Fruit fly (Drosophila melanogaster) whole organism, embryonic: Measurements from ENCODE around the gene Desat2.

Experiments
- Asciz ChIP-seq: fragments of 200-800 bp; sonication (Bioruptor generic); optimal IDR thresholded peaks from 2 replicates; lab custom pipeline; 2017; ENCODE audit warnings: missing biosample characterization, mild to moderate bottlenecking, missing genetic modification characterization, missing genetic modification reagents
- Atf3 ChIP-seq: fragments of 200-800 bp; sonication (Bioruptor generic); optimal IDR thresholded peaks from 3 replicates; lab custom pipeline; 2016; ENCODE audit warnings: missing biosample characterization, missing genetic modification characterization
- Bgb ChIP-seq: fragments of 200-800 bp; sonication (Bioruptor generic); IDR thresholded peaks from 2 replicates; pipeline ENCODE4 v1.3.6; 2022; ENCODE audit warnings: missing biosample characterization, missing genetic modification characterization; ENCODE audit not compliant: partially characterized antibody
- CG10543 ChIP-seq: fragments of 200-800 bp; sonication (Bioruptor generic); optimal IDR thresholded peaks from 3 replicates; lab custom pipeline; 2017; ENCODE audit warnings: missing biosample characterization, mild to moderate bottlenecking, missing genetic modification characterization, moderate library complexity
- CG11398 ChIP-seq: fragments of 200-800 bp; sonication (Bioruptor generic); optimal IDR thresholded peaks from 2 replicates; lab custom pipeline; 2016; ENCODE audit warnings: missing biosample characterization, missing genetic modification characterization
- CG11696 ChIP-seq: fragments of 200-800 bp; sonication (Bioruptor generic); IDR thresholded peaks from 2 replicates; pipeline ENCODE4 v1.3.6; 2022; ENCODE audit warnings: missing biosample characterization, missing genetic modification characterization
- CG12219 ChIP-seq: fragments of 200-800 bp; sonication (Bioruptor generic); optimal IDR thresholded peaks from 3 replicates; lab custom pipeline; 2018; ENCODE audit warnings: missing biosample characterization, mild to moderate bottlenecking, missing genetic modification characterization
- CG13624 ChIP-seq: fragments of 200-800 bp; sonication (Bioruptor generic); optimal IDR thresholded peaks from 2 replicates; lab custom pipeline; 2016; ENCODE audit warnings: missing biosample characterization, missing genetic modification characterization
- CG1647 ChIP-seq: fragments of 200-800 bp; sonication (Bioruptor generic); optimal IDR thresholded peaks from 3 replicates; lab custom pipeline; 2016; ENCODE audit warnings: missing biosample characterization, missing genetic modification characterization
- CG16779 ChIP-seq: fragments of 200-800 bp; sonication (Bioruptor generic); IDR thresholded peaks from 2 replicates; pipeline ENCODE4 v1.3.6; 2022; ENCODE audit warnings: missing biosample characterization, missing genetic modification characterization
- CG17612 ChIP-seq: fragments of 200-800 bp; sonication (Bioruptor generic); IDR thresholded peaks from 2 replicates; pipeline ENCODE4 v1.3.6; 2022; ENCODE audit warnings: missing biosample characterization, missing genetic modification characterization
- CG1832 ChIP-seq: fragments of 200-800 bp; sonication (Bioruptor generic); optimal IDR thresholded peaks from 2 replicates; lab custom pipeline; 2017; ENCODE audit warnings: missing biosample characterization, mild to moderate bottlenecking, missing genetic modification characterization, inconsistent platforms
- CG2875 ChIP-seq: fragments of 200-800 bp; sonication (Bioruptor generic); optimal IDR thresholded peaks from 2 replicates; lab custom pipeline; 2017; ENCODE audit warnings: missing biosample characterization, mild to moderate bottlenecking, missing genetic modification characterization, missing genetic modification reagents
- CG3281 ChIP-seq: fragments of 200-800 bp; sonication (Bioruptor generic); optimal IDR thresholded peaks from 3 replicates; lab custom pipeline; 2017; ENCODE audit warnings: missing biosample characterization, mild to moderate bottlenecking, missing genetic modification characterization
- CG33557 ChIP-seq: fragments of 200-800 bp; sonication (Bioruptor generic); optimal IDR thresholded peaks from 2 replicates; lab custom pipeline; 2019; ENCODE audit warnings: missing biosample characterization, mild to moderate bottlenecking, missing genetic modification characterization, moderate library complexity
- CG4854 ChIP-seq: fragments of 200-800 bp; sonication (Bioruptor generic); optimal IDR thresholded peaks from 2 replicates; lab custom pipeline; 2016; ENCODE audit warnings: missing biosample characterization, missing genetic modification characterization, inconsistent platforms
- CG8281 ChIP-seq: fragments of 200-800 bp; sonication (Bioruptor generic); optimal IDR thresholded peaks from 2 replicates; lab custom pipeline; 2018; ENCODE audit warnings: missing biosample characterization, mild to moderate bottlenecking, missing genetic modification characterization, moderate library complexity
- CHES-1-like ChIP-seq: fragments of 200-800 bp; sonication (Bioruptor generic); optimal IDR thresholded peaks from 2 replicates; lab custom pipeline; 2016; ENCODE audit warnings: missing biosample characterization, missing genetic modification characterization
- D19A ChIP-seq: fragments of 200-800 bp; optimal IDR thresholded peaks from 3 replicates; lab custom pipeline; 2019; ENCODE audit warnings: missing biosample characterization, mild to moderate bottlenecking, missing genetic modification characterization, moderate library complexity
- Dll ChIP-seq: fragments of 200-800 bp; sonication (Bioruptor generic); IDR thresholded peaks from 4 replicates; pipeline ENCODE4 v1.3.6; 2022; ENCODE audit warnings: missing biosample characterization, missing genetic modification characterization; ENCODE audit not compliant: partially characterized antibody
- Eip74EF ChIP-seq, 2 experiments: fragments of 200-800 bp in 1 of 2; fragments of >200 bp in 1 of 2; sonication (Bioruptor generic) in 1 of 2; optimal IDR thresholded peaks; 2 replicates each; lab custom pipeline; 2017 to 2019; ENCODE audit warnings: missing biosample characterization in 2 of 2, missing genetic modification characterization in 2 of 2, mild to moderate bottlenecking in 1 of 2, moderate library complexity in 1 of 2
- HLH4C ChIP-seq: fragments of 200-800 bp; sonication (Bioruptor generic); IDR thresholded peaks from 3 replicates; pipeline ENCODE4 v1.3.6; 2022; ENCODE audit warnings: missing biosample characterization, missing genetic modification characterization; ENCODE audit not compliant: partially characterized antibody
- Jarid2 ChIP-seq: fragments of 200-800 bp; sonication (Bioruptor generic); optimal IDR thresholded peaks from 3 replicates; lab custom pipeline; 2017; ENCODE audit warnings: mild to moderate bottlenecking, missing biosample characterization, missing genetic modification reagents, missing genetic modification characterization
- Nf-YC ChIP-seq: fragments of 200-800 bp; optimal IDR thresholded peaks from 3 replicates; lab custom pipeline; 2019; ENCODE audit warnings: missing biosample characterization, mild to moderate bottlenecking, missing genetic modification characterization, moderate library complexity
- Rfx ChIP-seq: fragments of 200-800 bp; sonication (Bioruptor generic); IDR thresholded peaks from 2 replicates; pipeline ENCODE4 v1.3.6; 2022; ENCODE audit warnings: missing biosample characterization, missing genetic modification characterization
- Sox100B ChIP-seq: fragments of 200-800 bp; sonication (Bioruptor generic); optimal IDR thresholded peaks from 3 replicates; lab custom pipeline; 2018; ENCODE audit warnings: missing biosample characterization, mild to moderate bottlenecking, missing genetic modification characterization
- TFAM ChIP-seq: fragments of 200-800 bp; sonication (Bioruptor generic); optimal IDR thresholded peaks from 2 replicates; lab custom pipeline; 2017; ENCODE audit warnings: missing biosample characterization, missing genetic modification characterization, inconsistent platforms
- Tbp ChIP-seq: fragments of >200 bp; optimal IDR thresholded peaks from 2 replicates; lab custom pipeline; 2018; ENCODE audit warnings: missing biosample characterization, missing genetic modification characterization
- Vsx1 ChIP-seq: fragments of 200-800 bp; sonication (Bioruptor generic); optimal IDR thresholded peaks from 2 replicates; lab custom pipeline; 2017; ENCODE audit warnings: missing biosample characterization, mild to moderate bottlenecking, missing genetic modification characterization, missing genetic modification reagents
- aop ChIP-seq: fragments of 200-800 bp; sonication (Bioruptor generic); IDR thresholded peaks from 2 replicates; pipeline ENCODE4 v1.3.6; 2022; ENCODE audit warnings: missing biosample characterization, missing genetic modification characterization
- bigmax ChIP-seq: fragments of 200-800 bp; sonication (Bioruptor generic); optimal IDR thresholded peaks from 2 replicates; lab custom pipeline; 2018; ENCODE audit warnings: missing biosample characterization, mild to moderate bottlenecking, missing genetic modification characterization
- dmrt99B ChIP-seq: fragments of 200-800 bp; sonication (Bioruptor generic); optimal IDR thresholded peaks from 2 replicates; lab custom pipeline; 2018; ENCODE audit warnings: missing biosample characterization, mild to moderate bottlenecking, missing genetic modification characterization, moderate library complexity
- fd102C ChIP-seq: fragments of 200-800 bp; sonication (Bioruptor generic); optimal IDR thresholded peaks from 2 replicates; lab custom pipeline; 2018; ENCODE audit warnings: missing biosample characterization, mild to moderate bottlenecking, missing genetic modification characterization, moderate library complexity
- jing ChIP-seq: fragments of 200-800 bp; sonication (Bioruptor generic); optimal IDR thresholded peaks from 2 replicates; lab custom pipeline; 2018; ENCODE audit warnings: missing biosample characterization, mild to moderate bottlenecking, missing genetic modification characterization
- klu ChIP-seq: fragments of 200-800 bp; sonication (Bioruptor generic); IDR thresholded peaks from 2 replicates; pipeline ENCODE4 v1.3.6; 2022; ENCODE audit warnings: missing biosample characterization, missing genetic modification characterization
- knrl ChIP-seq: fragments of 200-800 bp; sonication (Bioruptor generic); IDR thresholded peaks from 3 replicates; pipeline ENCODE4 v1.3.6; 2022; ENCODE audit warnings: missing biosample characterization, missing genetic modification characterization; ENCODE audit not compliant: partially characterized antibody
- lov ChIP-seq, 2 experiments: fragments of 200-800 bp in 1 of 2; fragments of >200 bp in 1 of 2; sonication (Bioruptor generic) in 1 of 2; IDR thresholded peaks in 1 of 2; optimal IDR thresholded peaks in 1 of 2; 2 replicates in 1 of 2; 3 replicates in 1 of 2; pipeline versions ENCODE4 v1.3.6 to Lab custom; 2017 to 2022; ENCODE audit warnings: missing biosample characterization in 1 of 2, missing genetic modification characterization in 1 of 2
- otp ChIP-seq: fragments of 200-800 bp; sonication (Bioruptor generic); IDR thresholded peaks from 3 replicates; pipeline ENCODE4, ENCODE4 v1.3.6; 2022; ENCODE audit warnings: missing biosample characterization, missing genetic modification characterization
- p53 ChIP-seq: fragments of 200-800 bp; sonication (Bioruptor generic); optimal IDR thresholded peaks from 2 replicates; lab custom pipeline; 2016; ENCODE audit warnings: missing biosample characterization, missing genetic modification characterization
- pros ChIP-seq: fragments of 200-800 bp; sonication (Bioruptor generic); optimal IDR thresholded peaks from 3 replicates; lab custom pipeline; 2019; ENCODE audit warnings: missing biosample characterization, mild to moderate bottlenecking, missing genetic modification characterization, moderate library complexity
- pum ChIP-seq: fragments of 200-800 bp; sonication (Bioruptor generic); optimal IDR thresholded peaks from 2 replicates; lab custom pipeline; 2016; ENCODE audit warnings: missing biosample characterization, missing genetic modification characterization
- pzg ChIP-seq: fragments of 200-800 bp; sonication (Bioruptor generic); optimal IDR thresholded peaks from 3 replicates; lab custom pipeline; 2018; ENCODE audit warnings: missing biosample characterization, mild to moderate bottlenecking, missing genetic modification characterization, moderate library complexity
- repo ChIP-seq: fragments of 200-800 bp; sonication (Bioruptor generic); optimal IDR thresholded peaks from 2 replicates; lab custom pipeline; 2016; ENCODE audit warnings: missing biosample characterization, missing genetic modification characterization
- sc ChIP-seq, 3 experiments: fragments of >200 bp in 2 of 3; fragments of 200-800 bp in 1 of 3; sonication (Bioruptor generic) in 1 of 3; optimal IDR thresholded peaks; 2 replicates in 2 of 3; 3 replicates in 1 of 3; lab custom pipeline; 2017; ENCODE audit warnings: mild to moderate bottlenecking in 1 of 3, missing biosample characterization in 1 of 3, missing genetic modification characterization in 1 of 3, missing genetic modification reagents in 1 of 3
- sd ChIP-seq: fragments of 200-800 bp; sonication (Bioruptor generic); optimal IDR thresholded peaks from 3 replicates; lab custom pipeline; 2018; ENCODE audit warnings: missing biosample characterization, mild to moderate bottlenecking, missing genetic modification characterization, moderate library complexity
- sim ChIP-seq: fragments of 200-800 bp; sonication (Bioruptor generic); IDR thresholded peaks from 2 replicates; pipeline ENCODE4 v1.3.6; 2022; ENCODE audit warnings: missing biosample characterization, missing genetic modification characterization
- unc-4 ChIP-seq: fragments of 200-800 bp; sonication (Bioruptor generic); IDR thresholded peaks from 2 replicates; pipeline ENCODE4 v1.3.6; 2022; ENCODE audit warnings: missing biosample characterization, missing genetic modification characterization; ENCODE audit not compliant: partially characterized antibody
- usp ChIP-seq: fragments of >200 bp; optimal IDR thresholded peaks from 2 replicates; lab custom pipeline; 2017; ENCODE audit warnings: missing biosample characterization, missing genetic modification characterization

Gene Desat2

DNA sequence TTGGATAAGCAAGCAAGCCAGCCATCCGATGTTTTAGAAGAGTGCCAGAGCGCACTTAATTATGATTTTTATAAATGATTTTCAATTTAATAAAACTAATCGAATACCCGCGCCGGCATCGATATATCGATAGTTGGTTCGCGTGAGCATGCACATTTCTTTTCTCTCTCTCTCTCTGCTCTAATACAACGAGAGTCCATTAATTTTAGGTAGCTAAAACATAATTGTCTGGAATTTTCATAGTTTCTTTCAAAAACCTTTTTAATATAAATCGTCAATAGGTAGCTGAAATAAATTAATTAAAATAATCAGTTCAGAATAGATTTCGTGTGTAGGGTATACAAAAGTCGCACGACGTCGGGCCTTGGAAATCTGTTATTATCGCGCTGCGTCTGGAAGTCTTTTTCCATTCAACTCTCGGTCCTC, 12.9 kb downstream of the Desat2 start, which contains the start of gene CG18549 (continued):
- TF ChIP-seq sc (optimal IDR thresholded peaks at IDR 0.05; lab: Kevin White, UChicago) (no peak), sc (GFP tag; optimal IDR thresholded peaks at IDR 0.05; lab: Kevin White, UChicago) (peak; percentile 100), Tbp (GFP tag; lab: Kevin White, UChicago) (peak; percentile 35), Rfx (peak; percentile 100), aop (GFP tag; lab: Robert Waterston, UW) (peak; percentile 98), CG4854 (GFP tag; lab: Kevin White, UChicago) (peak; percentile 99), Dll (GFP tag; lab: Robert Waterston, UW) (peak; percentile 90), Eip74EF (GFP tag; optimal IDR thresholded peaks at IDR 0.05; lab: Kevin White, UChicago) (peak in 1 of 2 experiments; percentile 100), knrl (peak; percentile 75), lov (optimal IDR thresholded peaks at IDR 0.05; lab: Kevin White, UChicago) (no peak), lov (GFP tag; IDR thresholded peaks at IDR 0.05; lab: Robert Waterston, UW) (peak; percentile 100), unc-4 (GFP tag; lab: Robert Waterston, UW) (peak; percentile 81), CG1832 (GFP tag; lab: Kevin White, UChicago) (no peak), CHES-1-like (GFP tag; lab: Kevin White, UChicago) (peak; percentile 99), CG16779 (GFP tag; lab: Robert Waterston, UW) (peak; percentile 99), Bgb (GFP tag; lab: Robert Waterston, UW) (peak; percentile 82), Nf-YC (tag; lab: Kevin White, UChicago) (peak; percentile 95), D19A (peak; percentile 100), repo (GFP tag; lab: Kevin White, UChicago) (peak; percentile 98), pzg (GFP tag; lab: Kevin White, UChicago) (peak; percentile 52), sd (tag; lab: Kevin White, UChicago) (peak; percentile 98), p53 (GFP tag; lab: Kevin White, UChicago) (peak; percentile 96), bigmax (peak; percentile 88), Atf3 (GFP tag; lab: Kevin White, UChicago) (peak; percentile 99), CG8281 (peak; percentile 97), pros (GFP tag; lab: Kevin White, UChicago) (peak; percentile 90), CG17612 (GFP tag; lab: Robert Waterston, UW) (peak; percentile 99), Vsx1 (GFP tag; lab: Kevin White, UChicago) (peak; percentile 99), dmrt99B (tag; lab: Kevin White, UChicago) (peak; percentile 100), CG3281 (GFP tag; lab: Kevin White, UChicago) (peak; percentile 99), Jarid2 (peak; percentile 98), usp (GFP tag; lab: Kevin White, UChicago) (no peak), CG13624 (GFP tag; lab: Kevin White, UChicago) (peak; percentile 100), jing (GFP tag; lab: Kevin White, UChicago) (peak; percentile 99), CG33557 (GFP tag; lab: Kevin White, UChicago) (peak; percentile 100), Asciz (peak; percentile 100), fd102C (GFP tag; lab: Kevin White, UChicago) (peak; percentile 92), Sox100B (peak; percentile 100), CG1647 (GFP tag; lab: Kevin White, UChicago) (peak; percentile 99), CG11398 (GFP tag; lab: Kevin White, UChicago) (peak; percentile 99), klu (GFP tag; lab: Robert Waterston, UW) (peak; percentile 99), CG10543 (GFP tag; lab: Kevin White, UChicago) (peak; percentile 98), pum (GFP tag; lab: Kevin White, UChicago) (peak; percentile 99), HLH4C (GFP tag; lab: Robert Waterston, UW) (peak; percentile 73), sim (GFP tag; lab: Robert Waterston, UW) (peak; percentile 100), CG11696 (GFP tag; lab: Robert Waterston, UW) (peak; percentile 98), TFAM (GFP tag; lab: Kevin White, UChicago) (peak; percentile 96), CG12219 (peak; percentile 100), otp (GFP tag; lab: Robert Waterston, UW) (peak; percentile 100), CG2875 (peak; percentile 100)
